Fruit fly (Drosophila melanogaster) whole organism, embryonic: ENCODE results near the gene Rbp.

Experiments used
- CoRest ChIP-seq: fragments of 200-800 bp; sonication (Bioruptor generic); optimal IDR thresholded peaks from 3 replicates; lab custom pipeline; 2018; ENCODE audit warnings: missing biosample characterization, mild to moderate bottlenecking, missing genetic modification characterization, moderate library complexity
- Med ChIP-seq: fragments of 200-800 bp; sonication (Bioruptor generic); peaks from one replicate; lab custom pipeline; 2016; ENCODE audit warnings: missing biosample characterization, missing genetic modification characterization, mild to moderate bottlenecking, inconsistent platforms, moderate library complexity
- Neu2 ChIP-seq: fragments of 200-800 bp; sonication (Bioruptor generic); optimal IDR thresholded peaks from 3 replicates; lab custom pipeline; 2016; ENCODE audit warnings: missing biosample characterization, missing genetic modification characterization, borderline replicate concordance
- phol ChIP-seq: fragments of 200-800 bp; sonication (Bioruptor generic); optimal IDR thresholded peaks from 3 replicates; lab custom pipeline; 2018; ENCODE audit warnings: missing biosample characterization, mild to moderate bottlenecking, missing genetic modification characterization, moderate library complexity
- tll ChIP-seq, 2 experiments: fragments of 200-800 bp in 1 of 2; fragments of >200 bp in 1 of 2; sonication (Bioruptor generic) in 1 of 2; optimal IDR thresholded peaks; 2 replicates each; lab custom pipeline; 2017 to 2019; ENCODE audit warnings: missing biosample characterization in 2 of 2, missing genetic modification characterization in 2 of 2, mild to moderate bottlenecking in 1 of 2, moderate library complexity in 1 of 2

dm6 chr3R:15451344-15452107 is 77.1 kb downstream of the Rbp start:
- TF ChIP-seq Neu2 (GFP tag; lab: Kevin White, UChicago): no peak
- TF ChIP-seq tll (GFP tag; optimal IDR thresholded peaks at IDR 0.05; lab: Kevin White, UChicago): no peak
- no peak for TF ChIP-seq phol (tag; lab: Kevin White, UChicago)
- TF ChIP-seq Med: peak; percentile 71
- no peak for TF ChIP-seq CoRest
